Worm (Caenorhabditis elegans) whole organism, L2 larva: ENCODE measurements around the gene Y113G7A.14.

Experiments used
- F13H6.1 ChIP-seq: sonication (generic microtip); optimal IDR thresholded peaks from 2 replicates; lab custom pipeline; 2016; ENCODE audit warnings: missing genetic modification characterization, missing compliant biosample characterization
- R02D3.7 ChIP-seq: fragments of 150-350 bp; optimal IDR thresholded peaks from 2 replicates; lab custom pipeline; 2014; ENCODE audit warnings: missing biosample characterization, missing genetic modification characterization
- Y55F3AM.14 ChIP-seq: fragments of 200-800 bp; sonication (Bioruptor generic); optimal IDR thresholded peaks from 2 replicates; lab custom pipeline; 2018; ENCODE audit warnings: mild to moderate bottlenecking, missing genetic modification characterization, missing compliant biosample characterization
- ZK546.5 ChIP-seq: sonication (generic microtip); optimal IDR thresholded peaks from 2 replicates; lab custom pipeline; 2017; ENCODE audit warnings: missing biosample characterization, missing genetic modification characterization
- alr-1 ChIP-seq: fragments of 150-350 bp; optimal IDR thresholded peaks from 2 replicates; lab custom pipeline; 2014; ENCODE audit warnings: missing biosample characterization, missing genetic modification characterization
- aly-2 ChIP-seq: fragments of 150-350 bp; optimal IDR thresholded peaks from 2 replicates; lab custom pipeline; 2014; ENCODE audit warnings: missing biosample characterization, missing genetic modification characterization
- ama-1 ChIP-seq: fragments of 150-350 bp; optimal IDR thresholded peaks from 2 replicates; lab custom pipeline; 2018; ENCODE audit warnings: inconsistent platforms
- blmp-1 ChIP-seq: sonication (generic microtip); optimal IDR thresholded peaks from 2 replicates; lab custom pipeline; 2017; ENCODE audit warnings: missing genetic modification characterization, mild to moderate bottlenecking, missing compliant biosample characterization, antibody characterized with exemption, moderate library complexity; ENCODE audit not compliant: insufficient read depth
- ceh-16 ChIP-seq: fragments of 150-350 bp; optimal IDR thresholded peaks from 2 replicates; lab custom pipeline; 2014; ENCODE audit warnings: missing biosample characterization, missing genetic modification characterization
- ceh-82 ChIP-seq: fragments of 150-350 bp; optimal IDR thresholded peaks from 2 replicates; lab custom pipeline; 2014; ENCODE audit warnings: missing biosample characterization, missing genetic modification characterization
- crh-2 ChIP-seq: sonication (generic microtip); optimal IDR thresholded peaks from 2 replicates; lab custom pipeline; 2017; ENCODE audit warnings: missing biosample characterization, missing genetic modification characterization
- dmd-4 ChIP-seq: sonication (generic microtip); optimal IDR thresholded peaks from 2 replicates; lab custom pipeline; 2017; ENCODE audit warnings: missing biosample characterization, missing genetic modification characterization
- egl-27 ChIP-seq: sonication (generic microtip); optimal IDR thresholded peaks from 3 replicates; lab custom pipeline; 2017; ENCODE audit warnings: missing biosample characterization, missing genetic modification reagents, missing genetic modification characterization
- elt-1 ChIP-seq: fragments of 150-350 bp; optimal IDR thresholded peaks from 2 replicates; lab custom pipeline; 2014; ENCODE audit warnings: missing biosample characterization, missing genetic modification characterization
- elt-3 ChIP-seq: sonication (generic microtip); optimal IDR thresholded peaks from 2 replicates; lab custom pipeline; 2017; ENCODE audit warnings: missing biosample characterization, missing genetic modification characterization
- fos-1 ChIP-seq: fragments of 150-350 bp; optimal IDR thresholded peaks from 2 replicates; lab custom pipeline; 2014; ENCODE audit warnings: missing biosample characterization, missing genetic modification characterization
- gmeb-1 ChIP-seq: fragments of 150-350 bp; optimal IDR thresholded peaks from 2 replicates; lab custom pipeline; 2014; ENCODE audit warnings: missing biosample characterization, missing genetic modification characterization
- lin-13 ChIP-seq: fragments of 150-350 bp; optimal IDR thresholded peaks from 2 replicates; lab custom pipeline; 2014; ENCODE audit warnings: missing biosample characterization, missing genetic modification reagents, missing genetic modification characterization
- lin-39 ChIP-seq: fragments of 150-350 bp; optimal IDR thresholded peaks from 2 replicates; lab custom pipeline; 2014; ENCODE audit warnings: missing biosample characterization, missing genetic modification reagents, missing genetic modification characterization
- lsy-2 ChIP-seq, 2 experiments: fragments of 150-350 bp in 1 of 2; sonication (generic microtip) in 1 of 2; optimal IDR thresholded peaks; 2 replicates each; lab custom pipeline; 2014 to 2017; ENCODE audit warnings: missing biosample characterization in 2 of 2, missing genetic modification characterization in 2 of 2
- mab-5 ChIP-seq: fragments of 150-350 bp; optimal IDR thresholded peaks from 2 replicates; lab custom pipeline; 2014; ENCODE audit warnings: missing biosample characterization, missing genetic modification characterization
- mbf-1 ChIP-seq: sonication (generic microtip); optimal IDR thresholded peaks from 2 replicates; lab custom pipeline; 2017; ENCODE audit warnings: missing biosample characterization, missing genetic modification characterization
- mdl-1 ChIP-seq, 2 experiments: fragments of 150-350 bp in 1 of 2; sonication (generic microtip) in 1 of 2; optimal IDR thresholded peaks; 2 replicates each; lab custom pipeline; 2017; ENCODE audit warnings: missing biosample characterization in 2 of 2, missing genetic modification characterization in 2 of 2
- nhr-10 ChIP-seq: sonication (generic microtip); optimal IDR thresholded peaks from 2 replicates; lab custom pipeline; 2017; ENCODE audit warnings: missing biosample characterization, missing genetic modification characterization
- nhr-11 ChIP-seq: fragments of 150-350 bp; optimal IDR thresholded peaks from 2 replicates; lab custom pipeline; 2014; ENCODE audit warnings: missing biosample characterization, missing genetic modification characterization
- nhr-12 ChIP-seq: fragments of 150-350 bp; optimal IDR thresholded peaks from 2 replicates; lab custom pipeline; 2014; ENCODE audit warnings: missing biosample characterization, missing genetic modification characterization
- nhr-129 ChIP-seq: fragments of 150-350 bp; optimal IDR thresholded peaks from 2 replicates; lab custom pipeline; 2014; ENCODE audit warnings: missing biosample characterization, missing genetic modification characterization
- nhr-21 ChIP-seq: fragments of 150-350 bp; optimal IDR thresholded peaks from 2 replicates; lab custom pipeline; 2014; ENCODE audit warnings: missing biosample characterization, missing genetic modification characterization
- nhr-237 ChIP-seq: fragments of 150-350 bp; optimal IDR thresholded peaks from 2 replicates; lab custom pipeline; 2014; ENCODE audit warnings: missing biosample characterization, missing genetic modification characterization
- nhr-25 ChIP-seq: fragments of 150-350 bp; sonication (generic microtip); optimal IDR thresholded peaks from 3 replicates; lab custom pipeline; 2014; ENCODE audit warnings: missing biosample characterization, missing genetic modification characterization
- nhr-77 ChIP-seq: fragments of 150-350 bp; optimal IDR thresholded peaks from 2 replicates; lab custom pipeline; 2014; ENCODE audit warnings: missing biosample characterization, missing genetic modification characterization
- peb-1 ChIP-seq: fragments of 150-350 bp; optimal IDR thresholded peaks from 2 replicates; lab custom pipeline; 2014; ENCODE audit warnings: missing biosample characterization, missing genetic modification characterization
- skn-1 ChIP-seq: sonication (generic microtip); optimal IDR thresholded peaks from 2 replicates; lab custom pipeline; 2017; ENCODE audit warnings: missing biosample characterization, missing genetic modification characterization
- sma-3 ChIP-seq: sonication (generic microtip); optimal IDR thresholded peaks from 2 replicates; lab custom pipeline; 2016; ENCODE audit warnings: missing genetic modification reagents, missing genetic modification characterization, missing compliant biosample characterization
- sma-9 ChIP-seq, 2 experiments: fragments of 150-350 bp in 1 of 2; sonication (generic microtip) in 1 of 2; optimal IDR thresholded peaks; 2 replicates each; lab custom pipeline; 2014 to 2016; ENCODE audit warnings: missing genetic modification characterization in 2 of 2, mild to moderate bottlenecking in 1 of 2, missing biosample characterization in 1 of 2, missing compliant biosample characterization in 1 of 2, missing genetic modification reagents in 1 of 2, moderate library complexity in 1 of 2
- snpc-4 ChIP-seq: fragments of 150-350 bp; optimal IDR thresholded peaks from 2 replicates; lab custom pipeline; 2014; ENCODE audit warnings: missing biosample characterization, missing genetic modification characterization
- unc-55 ChIP-seq: fragments of 150-350 bp; sonication (generic microtip); optimal IDR thresholded peaks from 3 replicates; lab custom pipeline; 2014; ENCODE audit warnings: missing biosample characterization, missing genetic modification reagents, missing genetic modification characterization
- unc-62 ChIP-seq: fragments of 150-350 bp; optimal IDR thresholded peaks from 2 replicates; lab custom pipeline; 2014; ENCODE audit warnings: missing biosample characterization, missing genetic modification reagents, missing genetic modification characterization
- ztf-11 ChIP-seq: sonication (generic microtip); optimal IDR thresholded peaks from 2 replicates; lab custom pipeline; 2017; ENCODE audit warnings: missing biosample characterization, missing genetic modification characterization
- ztf-4 ChIP-seq: fragments of 150-350 bp; optimal IDR thresholded peaks from 2 replicates; lab custom pipeline; 2014; ENCODE audit warnings: missing biosample characterization, missing genetic modification characterization

Gene Y113G7A.14

DNA sequence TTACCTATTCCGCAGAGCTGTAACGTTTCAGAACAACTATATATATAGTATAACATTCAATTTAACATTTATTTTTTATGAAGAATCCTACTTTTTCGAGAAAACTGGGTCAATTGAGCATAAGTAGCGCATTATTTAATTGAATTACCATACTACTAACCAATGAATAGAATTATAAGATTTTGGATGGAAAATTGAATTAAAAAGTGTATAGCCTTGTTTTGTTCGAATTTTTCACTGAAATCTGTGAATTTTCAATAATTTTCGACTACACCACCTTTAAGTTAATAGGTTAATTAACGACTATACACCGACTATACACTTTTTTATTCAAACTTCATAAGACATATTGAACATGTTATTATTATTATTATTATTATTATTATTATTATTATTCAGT, 44.3 kb downstream of the Y113G7A.14 start:
- TF ChIP-seq ztf-11 (tag; lab: Kevin White, UChicago) (no peak), mdl-1 (tag; optimal IDR thresholded peaks at IDR 0.05; lab: Kevin White, UChicago) (no peak), skn-1 (no peak), fos-1 (tag; lab: Kevin White, UChicago) (no peak), nhr-21 (tag; lab: Kevin White, UChicago) (no peak), peb-1 (tag; lab: Kevin White, UChicago) (no peak), ZK546.5 (tag; lab: Kevin White, UChicago) (no peak), alr-1 (tag; lab: Kevin White, UChicago) (no peak), unc-62 (GFP tag; lab: Kevin White, UChicago) (no peak), unc-55 (GFP tag; lab: Kevin White, UChicago) (no peak), nhr-11 (no peak), mbf-1 (no peak), sma-9 (GFP tag; optimal IDR thresholded peaks at IDR 0.05; lab: Kevin White, UChicago) (no peak), sma-9 (tag; optimal IDR thresholded peaks at IDR 0.05; lab: Kevin White, UChicago) (no peak), nhr-10 (tag; lab: Kevin White, UChicago) (no peak), lin-39 (tag; lab: Kevin White, UChicago) (no peak)

DNA sequence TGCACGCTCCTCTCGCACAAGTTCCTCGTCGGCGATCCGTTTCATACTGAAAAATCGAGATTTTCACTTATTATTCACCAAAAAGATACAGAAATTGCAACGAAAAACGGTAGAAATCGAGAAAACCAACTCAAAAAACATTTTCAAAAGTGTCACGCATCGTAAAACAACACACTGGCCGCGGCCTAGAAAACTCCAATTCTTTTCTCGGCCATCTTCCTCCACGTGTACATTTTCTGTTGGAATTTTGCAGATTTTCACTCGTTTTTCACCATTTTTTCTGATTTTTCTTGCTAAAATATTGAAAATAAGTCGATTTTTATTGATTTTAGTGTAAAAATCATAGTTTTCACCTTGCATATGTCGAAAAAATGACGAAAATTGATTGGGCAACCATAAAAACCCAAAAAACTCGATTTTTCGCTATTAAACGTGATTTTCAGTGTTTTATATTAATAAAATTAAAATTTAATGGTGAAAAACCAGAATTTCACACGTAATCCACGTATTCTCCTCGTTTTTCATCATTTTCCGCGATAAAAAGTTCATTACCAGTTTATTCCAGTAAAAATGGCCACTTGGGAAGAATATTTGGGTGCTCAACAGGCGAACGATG, 47.5 kb downstream of the Y113G7A.14 start, which contains the start of the genes dcs-1 and sec-23:
Gene dcs-1, minus strand, starts transcription at position 46 of the 616 bp plus-strand sequence.
Gene sec-23, plus strand, starts transcription at position 566 of the 616 bp plus-strand sequence.
- no peak for TF ChIP-seq nhr-21 (tag; lab: Kevin White, UChicago)
- no peak for TF ChIP-seq ceh-82
- TF ChIP-seq ceh-16 (tag; lab: Kevin White, UChicago) = no peak
- TF ChIP-seq nhr-11 = no peak
- TF ChIP-seq Y55F3AM.14 (GFP tag; lab: Kevin White, UChicago) = no peak
- no peak for TF ChIP-seq lin-13 (GFP tag; lab: Kevin White, UChicago)
- no peak for TF ChIP-seq ama-1 (lab: Kevin White, UChicago)
- TF ChIP-seq unc-62 (GFP tag; lab: Kevin White, UChicago) = no peak
- TF ChIP-seq nhr-77 (tag; lab: Kevin White, UChicago) = no peak
- TF ChIP-seq elt-3 = no peak
- no peak for TF ChIP-seq nhr-12 (tag; lab: Kevin White, UChicago)
- TF ChIP-seq F13H6.1 (tag; lab: Kevin White, UChicago) = no peak
- peak; percentile 22 for TF ChIP-seq unc-55 (GFP tag; lab: Kevin White, UChicago)
- no peak for TF ChIP-seq ztf-11 (tag; lab: Kevin White, UChicago)
- TF ChIP-seq blmp-1 = no peak
- peak; percentile 64 for TF ChIP-seq crh-2 (tag; lab: Kevin White, UChicago)
- TF ChIP-seq alr-1 (tag; lab: Kevin White, UChicago) = no peak
- TF ChIP-seq egl-27 (tag; lab: Kevin White, UChicago) = no peak
- TF ChIP-seq dmd-4 (tag; lab: Kevin White, UChicago) = no peak
- TF ChIP-seq lsy-2 (tag; optimal IDR thresholded peaks at IDR 0.05; lab: Kevin White, UChicago) = peak in 1 of 2 experiments; percentile 10
- no peak for TF ChIP-seq nhr-25
- no peak for TF ChIP-seq elt-1 (tag; lab: Kevin White, UChicago)
- no peak for TF ChIP-seq sma-9 (GFP tag; optimal IDR thresholded peaks at IDR 0.05; lab: Kevin White, UChicago)
- no peak for TF ChIP-seq sma-9 (tag; optimal IDR thresholded peaks at IDR 0.05; lab: Kevin White, UChicago)
- no peak for TF ChIP-seq fos-1 (tag; lab: Kevin White, UChicago)
- no peak for TF ChIP-seq ztf-4
- TF ChIP-seq nhr-129 (tag; lab: Kevin White, UChicago) = peak; percentile 4
- no peak for TF ChIP-seq R02D3.7 (tag; lab: Kevin White, UChicago)
- no peak for TF ChIP-seq nhr-237 (tag; lab: Kevin White, UChicago)
- TF ChIP-seq snpc-4 = no peak
- TF ChIP-seq ZK546.5 (tag; lab: Kevin White, UChicago) = no peak
- TF ChIP-seq sma-3 (GFP tag; lab: Kevin White, UChicago) = no peak
- no peak for TF ChIP-seq mbf-1
- no peak for TF ChIP-seq gmeb-1
- no peak for TF ChIP-seq peb-1 (tag; lab: Kevin White, UChicago)
- no peak for TF ChIP-seq mab-5
- no peak for TF ChIP-seq aly-2
- TF ChIP-seq mdl-1 (tag; optimal IDR thresholded peaks at IDR 0.05; lab: Kevin White, UChicago) = peak in 1 of 2 experiments; percentile 2
